Worm (Caenorhabditis elegans): ENCODE data around the gene octr-1.

The octr-1 gene

DNA sequence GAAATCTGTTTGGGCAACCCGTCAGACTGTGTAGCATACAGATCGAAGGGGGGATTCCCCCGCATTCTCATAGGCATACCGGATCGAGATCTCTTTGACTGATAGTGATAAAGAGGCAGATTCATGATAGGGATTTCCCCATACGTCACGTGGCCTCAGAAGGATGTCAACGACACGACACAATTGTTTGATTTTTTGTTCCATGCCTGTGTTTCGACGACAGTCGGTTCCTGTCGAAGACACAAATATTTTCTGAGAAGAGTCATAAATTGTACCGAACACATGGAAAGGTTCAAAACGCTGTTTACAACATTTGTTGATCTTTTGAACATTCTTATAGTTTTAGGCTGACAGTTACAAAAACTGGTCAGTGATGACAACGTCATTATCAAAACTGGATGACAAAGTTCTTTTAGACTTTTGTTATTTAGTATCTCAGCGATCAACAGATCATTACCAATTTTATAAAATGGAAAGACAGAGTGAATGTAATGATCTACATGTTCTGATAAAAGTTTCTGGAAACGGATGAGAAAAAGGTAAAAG is 17.4 kb upstream of the octr-1 start (continued):
- TF ChIP-seq aly-2 (tag; optimal IDR thresholded peaks at IDR 0.05) = no peak
- peak; percentile 60 for TF ChIP-seq nhr-71 (tag; optimal IDR thresholded peaks at IDR 0.05)
- no peak for TF ChIP-seq nhr-76 (tag; optimal IDR thresholded peaks at IDR 0.05)
- no peak for TF ChIP-seq unc-130 (tag; optimal IDR thresholded peaks at IDR 0.05)
- no peak for TF ChIP-seq zip-4 (GFP tag; optimal IDR thresholded peaks at IDR 0.05)
- TF ChIP-seq blmp-1 (tag; optimal IDR thresholded peaks at IDR 0.05) = peak; percentile 73
- TF ChIP-seq pax-3 (tag; optimal IDR thresholded peaks at IDR 0.05) = no peak
- no peak for TF ChIP-seq unc-62 (GFP tag; optimal IDR thresholded peaks at IDR 0.05)
- TF ChIP-seq nhr-85 (tag) = peak; percentile 82
- TF ChIP-seq nhr-19 (GFP tag; conservative IDR thresholded peaks at IDR 0.05) = peak; percentile 19; the same call in 1 of the 2 replicates
- TF ChIP-seq nhr-237 (tag; optimal IDR thresholded peaks at IDR 0.05) = no peak
- no peak for TF ChIP-seq fkh-8 (tag; optimal IDR thresholded peaks at IDR 0.05)
- TF ChIP-seq ceh-90 (tag; optimal IDR thresholded peaks at IDR 0.05) = no peak

DNA sequence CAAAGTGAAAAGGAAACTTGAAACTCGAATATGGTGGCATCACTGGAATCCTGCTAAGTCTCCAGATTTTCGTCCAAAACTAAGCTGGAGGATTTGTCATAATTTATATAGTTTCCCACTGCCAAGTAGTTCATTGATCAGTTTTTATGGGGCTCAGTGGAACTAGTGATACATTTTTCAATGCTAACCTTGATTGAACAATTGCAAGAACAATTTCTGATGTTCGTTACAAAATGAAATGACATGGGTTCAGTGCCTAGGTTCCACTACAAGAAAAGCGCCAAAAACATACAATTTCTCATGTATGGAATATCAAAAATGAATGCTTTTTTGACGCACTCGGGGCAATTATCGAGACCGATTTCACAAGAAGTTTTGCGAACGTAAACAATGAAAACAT is 10.7 kb upstream of the octr-1 start:
- TF ChIP-seq nhr-84 (tag; optimal IDR thresholded peaks at IDR 0.05) (no peak), nhr-47 (tag; optimal IDR thresholded peaks at IDR 0.05) (no peak), lsy-2 (tag; optimal IDR thresholded peaks at IDR 0.05) (no peak)

DNA sequence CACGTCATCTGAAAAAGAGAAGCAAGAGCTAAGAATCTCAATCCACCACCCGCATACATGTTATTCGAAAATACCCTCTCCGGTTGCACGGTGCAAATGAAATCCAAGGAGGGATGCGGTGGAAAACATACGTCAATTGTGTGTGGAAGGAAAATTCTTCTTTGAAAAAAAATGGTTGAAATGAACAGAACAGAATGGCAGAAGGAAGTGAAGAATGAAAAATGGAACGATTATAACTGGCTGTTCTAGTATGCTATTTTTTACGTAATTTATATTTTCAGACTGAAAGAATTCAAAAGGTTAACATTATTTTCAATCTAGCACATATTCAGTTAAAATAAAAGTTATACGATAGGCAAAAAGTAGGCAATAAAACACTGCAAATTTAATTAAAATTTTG is 4.9 kb upstream of the octr-1 start:
- TF ChIP-seq alr-1 (tag; optimal IDR thresholded peaks at IDR 0.05; ENCODE audit: borderline replicate concordance) (no peak), unc-62 (GFP tag; optimal IDR thresholded peaks at IDR 0.05) (no peak), efl-1 (optimal IDR thresholded peaks at IDR 0.05) (no peak), efl-1 (GFP tag; optimal IDR thresholded peaks at IDR 0.05 in 1 of 2) (peak in 1 of 2 experiments; percentile 4)

DNA sequence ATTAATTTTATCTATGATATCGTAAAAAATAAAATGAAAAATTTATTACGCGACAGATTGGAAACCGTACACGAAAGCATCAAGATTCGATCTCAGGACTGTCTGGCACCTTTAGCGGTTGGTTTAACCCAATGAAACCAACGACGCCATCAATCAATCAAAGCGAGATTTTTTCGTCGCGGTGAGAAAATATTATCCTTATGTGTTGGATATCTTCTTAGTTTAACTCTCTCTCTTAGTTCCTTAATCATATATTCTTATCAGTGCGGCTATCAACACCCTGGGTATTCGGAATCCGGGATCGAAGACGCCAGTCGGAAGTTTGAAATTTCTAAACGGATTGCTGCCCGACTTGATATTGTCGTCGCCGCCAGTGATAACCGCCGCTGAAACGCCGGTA is 6.0 kb downstream of the octr-1 start:
- TF ChIP-seq elt-3 (tag; optimal IDR thresholded peaks at IDR 0.05) (peak in 2 of 6 experiments; percentile 45 to 70), fkh-10 (GFP tag; optimal IDR thresholded peaks at IDR 0.05) (no peak), nhr-85 (tag) (peak; percentile 49), blmp-1 (tag; optimal IDR thresholded peaks at IDR 0.05) (peak; percentile 81), aly-2 (tag; optimal IDR thresholded peaks at IDR 0.05) (no peak)

DNA sequence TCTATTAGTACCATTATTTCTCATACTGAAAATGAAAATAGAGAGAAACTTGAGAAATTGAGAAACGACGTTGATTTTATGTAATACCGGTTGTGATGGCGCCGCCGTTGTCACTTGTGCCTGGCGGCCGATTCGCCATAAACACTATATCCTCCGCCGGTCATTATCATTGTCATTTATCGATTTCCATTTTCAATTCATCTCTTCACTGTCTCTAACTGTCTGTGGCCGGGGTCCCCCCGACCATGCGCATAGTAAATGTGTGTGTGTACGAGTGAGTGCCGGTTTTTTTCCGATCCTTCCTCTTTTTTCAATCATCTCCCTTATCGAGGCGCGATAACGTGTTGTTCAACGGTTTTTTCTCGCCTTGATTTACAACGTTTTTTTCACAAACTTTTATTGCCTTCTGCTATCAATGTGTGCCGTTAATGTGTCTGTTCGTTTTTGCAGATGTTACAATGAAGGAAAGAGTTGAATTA is 7.7 kb downstream of the octr-1 start, which contains the start of gene F14D12.1:
Gene F14D12.1, plus strand, starts transcription at position 429 of the 479 bp plus-strand sequence.
- no peak for TF ChIP-seq egl-27 (tag; optimal IDR thresholded peaks at IDR 0.05)
- TF ChIP-seq pax-3 (tag; optimal IDR thresholded peaks at IDR 0.05) = no peak
- TF ChIP-seq isw-1 (GFP tag; IDR thresholded peaks at IDR 0.05) = no peak
- TF ChIP-seq fkh-4 (tag; optimal IDR thresholded peaks at IDR 0.05; ENCODE audit: borderline replicate concordance) = no peak
- TF ChIP-seq lin-14 (GFP tag; optimal IDR thresholded peaks at IDR 0.05) = peak; percentile 69
- peak; percentile 70 for TF ChIP-seq nhr-20 (tag; optimal IDR thresholded peaks at IDR 0.05)
- no peak for TF ChIP-seq xbp-1 (tag; optimal IDR thresholded peaks at IDR 0.05)
- no peak for TF ChIP-seq elt-2 (tag; optimal IDR thresholded peaks at IDR 0.05)
- TF ChIP-seq lin-35 (GFP tag; optimal IDR thresholded peaks at IDR 0.05) = peak in 1 of 2 experiments; percentile 49
- TF ChIP-seq snu-23 (GFP tag; optimal IDR thresholded peaks at IDR 0.05) = peak; percentile 52
- TF ChIP-seq mdl-1 (tag; optimal IDR thresholded peaks at IDR 0.05) = peak in 1 of 2 experiments; percentile 40
- peak; percentile 59 for TF ChIP-seq nhr-71 (tag; optimal IDR thresholded peaks at IDR 0.05)
- no peak for TF ChIP-seq aha-1 (tag; optimal IDR thresholded peaks at IDR 0.05)
- peak; percentile 29 for TF ChIP-seq tbx-2 (tag; optimal IDR thresholded peaks at IDR 0.05)
- peak; percentile 20 for TF ChIP-seq unc-130 (tag; optimal IDR thresholded peaks at IDR 0.05)
- TF ChIP-seq grh-1 (GFP tag; IDR thresholded peaks at IDR 0.05) = 0 out of 2 replicates have a peak, but pooled peaks have one; percentile 30
- peak in 1 of 2 experiments; percentile 31 for TF ChIP-seq lsy-2 (tag; optimal IDR thresholded peaks at IDR 0.05)
- no peak for TF ChIP-seq mab-9 (GFP tag; IDR thresholded peaks at IDR 0.05)
- TF ChIP-seq ztf-4 (tag; optimal IDR thresholded peaks at IDR 0.05) = peak; percentile 11
- peak; percentile 50 for TF ChIP-seq nhr-90 (tag; optimal IDR thresholded peaks at IDR 0.05; ENCODE audit: poor library complexity)
- peak; percentile 94 for TF ChIP-seq nhr-85 (tag)
- TF ChIP-seq blmp-1 (tag; optimal IDR thresholded peaks at IDR 0.05) = peak; percentile 79
- TF ChIP-seq nhr-19 (GFP tag; conservative IDR thresholded peaks at IDR 0.05) = peak; percentile 40
- no peak for TF ChIP-seq nhr-77 (tag; optimal IDR thresholded peaks at IDR 0.05)
- peak in 4 of 6 experiments; percentile 47 to 90 (median 86) for TF ChIP-seq elt-3 (tag; optimal IDR thresholded peaks at IDR 0.05)

Measured in whole organism, L1 larva.